Fruit fly (Drosophila melanogaster): ENCODE measurements around the gene Sgt.

The Sgt gene

dm6 chr2L:17470630-17471029 lies 773 bp upstream of the Sgt start (continued):
- TF ChIP-seq amos (GFP tag; IDR thresholded peaks at IDR 0.05; ENCODE audit: partially characterized antibody), result no peak
- peak; percentile 86 for TF ChIP-seq schlank (tag; optimal IDR thresholded peaks at IDR 0.05)
- peak; percentile 55 for TF ChIP-seq ERR (GFP tag; optimal IDR thresholded peaks at IDR 0.05)
- no peak for TF ChIP-seq salm (tag; optimal IDR thresholded peaks at IDR 0.05)
- peak; percentile 83; the same call in 2 of the 3 replicates for TF ChIP-seq Dbx (GFP tag; IDR thresholded peaks at IDR 0.05)
- no peak for TF ChIP-seq chinmo (GFP tag; IDR thresholded peaks at IDR 0.05; ENCODE audit: partially characterized antibody)
- no peak for TF ChIP-seq Lpt (GFP tag; optimal IDR thresholded peaks at IDR 0.05)
- peak; percentile 66 for TF ChIP-seq Adf1 (GFP tag; IDR thresholded peaks at IDR 0.05)
- TF ChIP-seq CG3065 (GFP tag; optimal IDR thresholded peaks at IDR 0.05), result no peak
- TF ChIP-seq seq (GFP tag; IDR thresholded peaks at IDR 0.05), result peak; percentile 35; the same call in 1 of the 2 replicates
- peak; percentile 80 for TF ChIP-seq CG6854 (GFP tag; optimal IDR thresholded peaks at IDR 0.05)
- TF ChIP-seq ranshi (GFP tag; IDR thresholded peaks at IDR 0.05), result peak; percentile 32; the same call in 1 of the 2 replicates
- TF ChIP-seq CG10321 (GFP tag; IDR thresholded peaks at IDR 0.05), result no peak
- peak; percentile 14 for TF ChIP-seq CG3163 (GFP tag; optimal IDR thresholded peaks at IDR 0.05)
- TF ChIP-seq grau (tag; optimal IDR thresholded peaks at IDR 0.05), result peak; percentile 54
- peak in 1 of 2 experiments; percentile 6 for TF ChIP-seq insv (GFP tag; optimal IDR thresholded peaks at IDR 0.05)
- peak; percentile 92 for TF ChIP-seq CG18599 (GFP tag; optimal IDR thresholded peaks at IDR 0.05)
- TF ChIP-seq gsb-n (tag; optimal IDR thresholded peaks at IDR 0.05), result no peak
- peak; percentile 2 for TF ChIP-seq Dad (GFP tag; optimal IDR thresholded peaks at IDR 0.05)
- TF ChIP-seq tap (tag; optimal IDR thresholded peaks at IDR 0.05), result no peak
- no peak for TF ChIP-seq Usf (GFP tag; optimal IDR thresholded peaks at IDR 0.05)
- no peak for TF ChIP-seq cad (GFP tag; optimal IDR thresholded peaks at IDR 0.05)
- peak; percentile 35 for TF ChIP-seq Myb (GFP tag; optimal IDR thresholded peaks at IDR 0.05)
- TF ChIP-seq rib (GFP tag; IDR thresholded peaks at IDR 0.05), result peak; percentile 87
- TF ChIP-seq CG1233 (GFP tag; optimal IDR thresholded peaks at IDR 0.05), result peak; percentile 64
- TF ChIP-seq CG33213 (GFP tag; optimal IDR thresholded peaks at IDR 0.05), result peak; percentile 22
- TF ChIP-seq YL-1 (GFP tag; optimal IDR thresholded peaks at IDR 0.05), result no peak
- no peak for TF ChIP-seq ttk (GFP tag; IDR thresholded peaks at IDR 0.05)
- peak; percentile 78 for TF ChIP-seq Rfx (GFP tag; IDR thresholded peaks at IDR 0.05)
- TF ChIP-seq CG11504 (tag; optimal IDR thresholded peaks at IDR 0.05), result no peak
- peak; percentile 88 for TF ChIP-seq Fer3 (tag; optimal IDR thresholded peaks at IDR 0.05)
- no peak for TF ChIP-seq knrl (GFP tag; IDR thresholded peaks at IDR 0.05; ENCODE audit: partially characterized antibody)
- peak; percentile 69 for TF ChIP-seq CG12071 (GFP tag; optimal IDR thresholded peaks at IDR 0.05)
- peak in 1 of 2 experiments; percentile 9 for TF ChIP-seq Hr51 (GFP tag; optimal IDR thresholded peaks at IDR 0.05)
- peak; percentile 57 for TF ChIP-seq CG34376 (GFP tag; optimal IDR thresholded peaks at IDR 0.05)
- TF ChIP-seq CG13296 (GFP tag; optimal IDR thresholded peaks at IDR 0.05), result peak; percentile 41
- no peak for TF ChIP-seq CG12219 (GFP tag; optimal IDR thresholded peaks at IDR 0.05)
- TF ChIP-seq CG12299 (tag; optimal IDR thresholded peaks at IDR 0.05), result peak; percentile 71
- TF ChIP-seq CG10543 (GFP tag; optimal IDR thresholded peaks at IDR 0.05), result peak; percentile 69
- peak in 1 of 2 experiments; percentile 27 for TF ChIP-seq chif (GFP tag; optimal IDR thresholded peaks at IDR 0.05)
- TF ChIP-seq CG17612 (GFP tag; IDR thresholded peaks at IDR 0.05), result peak; percentile 44; the same call in 1 of the 2 replicates
- peak; percentile 90 for TF ChIP-seq Hmr (GFP tag; optimal IDR thresholded peaks at IDR 0.05)
- no peak for TF ChIP-seq CG17802 (tag; optimal IDR thresholded peaks at IDR 0.05)
- peak; percentile 6 for TF ChIP-seq pnt (GFP tag; optimal IDR thresholded peaks at IDR 0.05)
- TF ChIP-seq unpg (GFP tag; optimal IDR thresholded peaks at IDR 0.05), result peak; percentile 54
- TF ChIP-seq Ets65A (GFP tag), result no peak
- TF ChIP-seq kni (GFP tag; optimal IDR thresholded peaks at IDR 0.05), result no peak
- TF ChIP-seq sna (GFP tag; IDR thresholded peaks at IDR 0.05; ENCODE audit: partially characterized antibody), result no peak
- no peak for TF ChIP-seq CG18764 (GFP tag; optimal IDR thresholded peaks at IDR 0.05)
- TF ChIP-seq gcm (GFP tag; optimal IDR thresholded peaks at IDR 0.05), result no peak
- TF ChIP-seq sob (GFP tag; IDR thresholded peaks at IDR 0.05), result peak; percentile 78; the same call in 1 of the 2 replicates
